Fruit fly (Drosophila melanogaster): ENCODE measurements around the gene ssp3.

DNA sequence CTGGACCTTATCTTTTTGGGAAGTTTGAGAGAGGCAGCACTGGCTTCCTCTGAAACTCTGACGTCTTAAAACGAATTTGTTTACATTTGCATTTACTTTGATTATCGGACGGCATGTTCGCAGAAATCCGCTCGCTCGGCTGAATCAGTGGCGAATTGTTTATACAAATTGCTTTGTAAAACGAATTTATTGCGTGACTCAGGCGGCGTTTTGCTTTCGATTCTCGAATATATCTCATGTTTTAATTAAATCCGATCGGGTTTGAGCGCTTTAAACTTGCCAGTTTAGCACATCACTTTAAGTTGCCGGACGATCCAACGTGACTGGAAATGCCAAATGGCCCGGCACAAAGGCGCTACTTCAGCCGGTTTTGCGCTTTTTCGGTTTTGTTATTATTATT is 40.4 kb upstream of the ssp3 start:
- no peak for TF ChIP-seq usp (GFP tag; optimal IDR thresholded peaks at IDR 0.05)
- no peak for TF ChIP-seq Dll (optimal IDR thresholded peaks at IDR 0.05)
- no peak for TF ChIP-seq psq (optimal IDR thresholded peaks at IDR 0.05)

Measured in whole organism.